Fruit fly (Drosophila melanogaster) whole organism, embryonic: ENCODE results near the gene CG5500.

Source experiments
- Bgb ChIP-seq: fragments of 200-800 bp; sonication (Bioruptor generic); IDR thresholded peaks from 2 replicates; pipeline ENCODE4 v1.3.6; 2022; ENCODE audit warnings: missing biosample characterization, missing genetic modification characterization; ENCODE audit not compliant: partially characterized antibody
- Blimp-1 ChIP-seq: fragments of 200-800 bp; sonication (Bioruptor generic); optimal IDR thresholded peaks from 3 replicates; lab custom pipeline; 2018; ENCODE audit warnings: missing biosample characterization, missing genetic modification characterization, mild to moderate bottlenecking, moderate library complexity, missing genetic modification reagents
- CG11504 ChIP-seq: fragments of 200-800 bp; sonication (Bioruptor generic); optimal IDR thresholded peaks from 3 replicates; lab custom pipeline; 2019; ENCODE audit warnings: missing biosample characterization, mild to moderate bottlenecking, missing genetic modification characterization, moderate library complexity
- CG11560 ChIP-seq: fragments of 200-800 bp; sonication (Bioruptor generic); IDR thresholded peaks from 3 replicates; pipeline ENCODE4 v1.3.6; 2022; ENCODE audit warnings: missing biosample characterization, missing genetic modification characterization
- CG12155 ChIP-seq: fragments of 200-800 bp; sonication (Bioruptor generic); optimal IDR thresholded peaks from 3 replicates; lab custom pipeline; 2016; ENCODE audit warnings: missing biosample characterization, missing genetic modification characterization
- CG12236 ChIP-seq: fragments of 200-800 bp; sonication (Bioruptor generic); optimal IDR thresholded peaks from 2 replicates; lab custom pipeline; 2016; ENCODE audit warnings: missing biosample characterization, missing genetic modification characterization
- CG12769 ChIP-seq: fragments of 200-800 bp; sonication (Bioruptor generic); optimal IDR thresholded peaks from 2 replicates; lab custom pipeline; 2019; ENCODE audit warnings: missing biosample characterization, mild to moderate bottlenecking, missing genetic modification characterization, moderate library complexity
- CG13624 ChIP-seq: fragments of 200-800 bp; sonication (Bioruptor generic); optimal IDR thresholded peaks from 2 replicates; lab custom pipeline; 2016; ENCODE audit warnings: missing biosample characterization, missing genetic modification characterization
- CG16813 ChIP-seq: fragments of 200-800 bp; sonication (Bioruptor generic); IDR thresholded peaks from 3 replicates; pipeline ENCODE4 v1.3.6; 2022; ENCODE audit warnings: missing biosample characterization, missing genetic modification characterization; ENCODE audit not compliant: partially characterized antibody
- CG17359 ChIP-seq: fragments of 200-800 bp; sonication (Bioruptor generic); optimal IDR thresholded peaks from 3 replicates; lab custom pipeline; 2018; ENCODE audit warnings: missing biosample characterization, mild to moderate bottlenecking, missing genetic modification characterization, moderate library complexity
- CG2129 ChIP-seq: fragments of 200-800 bp; sonication (Bioruptor generic); IDR thresholded peaks from 2 replicates; pipeline ENCODE4 v1.3.6; 2022; ENCODE audit warnings: missing biosample characterization, missing genetic modification characterization; ENCODE audit not compliant: partially characterized antibody
- CG2875 ChIP-seq: fragments of 200-800 bp; sonication (Bioruptor generic); optimal IDR thresholded peaks from 2 replicates; lab custom pipeline; 2017; ENCODE audit warnings: missing biosample characterization, mild to moderate bottlenecking, missing genetic modification characterization, missing genetic modification reagents
- CG31224 ChIP-seq: fragments of 200-800 bp; sonication (Bioruptor generic); IDR thresholded peaks from 2 replicates; pipeline ENCODE4 v1.3.6; 2022; ENCODE audit warnings: missing biosample characterization, missing genetic modification characterization
- CG3838 ChIP-seq: fragments of 200-800 bp; sonication (Bioruptor generic); optimal IDR thresholded peaks from 3 replicates; lab custom pipeline; 2016; ENCODE audit warnings: missing biosample characterization, missing genetic modification characterization
- CG3847 ChIP-seq: fragments of 200-800 bp; sonication (Bioruptor generic); IDR thresholded peaks from 2 replicates; pipeline ENCODE4 v1.3.6; 2022; ENCODE audit warnings: missing biosample characterization, missing genetic modification characterization
- CG42726 ChIP-seq: fragments of 200-800 bp; sonication (Bioruptor generic); IDR thresholded peaks from 2 replicates; pipeline ENCODE4 v1.3.6; 2022; ENCODE audit warnings: missing biosample characterization, missing genetic modification characterization; ENCODE audit not compliant: partially characterized antibody
- CG4328 ChIP-seq: fragments of 200-800 bp; sonication (Bioruptor generic); optimal IDR thresholded peaks from 3 replicates; lab custom pipeline; 2017; ENCODE audit warnings: missing biosample characterization, missing genetic modification reagents, missing genetic modification characterization
- CG6175 ChIP-seq: fragments of 200-800 bp; sonication (Bioruptor generic); IDR thresholded peaks from 3 replicates; pipeline ENCODE4 v1.3.6; 2022; ENCODE audit warnings: missing biosample characterization, missing genetic modification characterization
- CG6254 ChIP-seq: fragments of 200-800 bp; sonication (Bioruptor generic); optimal IDR thresholded peaks from 3 replicates; lab custom pipeline; 2017; ENCODE audit warnings: mild to moderate bottlenecking, missing biosample characterization, missing genetic modification reagents, missing genetic modification characterization
- CG7963 ChIP-seq: fragments of 200-800 bp; sonication (Bioruptor generic); IDR thresholded peaks from 3 replicates; pipeline ENCODE4 v1.3.6; 2022; ENCODE audit warnings: missing biosample characterization, missing genetic modification characterization; ENCODE audit not compliant: partially characterized antibody
- CG7987 ChIP-seq: fragments of 200-800 bp; sonication (Bioruptor generic); optimal IDR thresholded peaks from 2 replicates; lab custom pipeline; 2018; ENCODE audit warnings: missing biosample characterization, mild to moderate bottlenecking, missing genetic modification characterization, moderate library complexity
- CG8281 ChIP-seq: fragments of 200-800 bp; sonication (Bioruptor generic); optimal IDR thresholded peaks from 2 replicates; lab custom pipeline; 2018; ENCODE audit warnings: missing biosample characterization, mild to moderate bottlenecking, missing genetic modification characterization, moderate library complexity
- Chrac-16 ChIP-seq: fragments of 200-800 bp; sonication (Bioruptor generic); optimal IDR thresholded peaks from 3 replicates; lab custom pipeline; 2016; ENCODE audit warnings: missing biosample characterization, missing genetic modification characterization
- Dip3 ChIP-seq: fragments of 200-800 bp; sonication (Bioruptor generic); optimal IDR thresholded peaks from 3 replicates; lab custom pipeline; 2016; ENCODE audit warnings: missing biosample characterization, missing genetic modification characterization
- Dp ChIP-seq: fragments of 200-800 bp; sonication (Bioruptor generic); optimal IDR thresholded peaks from 2 replicates; lab custom pipeline; 2018; ENCODE audit warnings: missing biosample characterization, mild to moderate bottlenecking, missing genetic modification characterization, moderate library complexity
- Drgx ChIP-seq: fragments of 200-800 bp; sonication (Bioruptor generic); IDR thresholded peaks from 2 replicates; pipeline ENCODE4 v1.3.6; 2022; ENCODE audit warnings: missing biosample characterization, missing genetic modification characterization
- E2f1 ChIP-seq: fragments of 200-800 bp; sonication (Bioruptor generic); IDR thresholded peaks from 2 replicates; pipeline ENCODE4 v1.3.6; 2022; ENCODE audit warnings: missing biosample characterization, missing genetic modification characterization
- Gsc ChIP-seq: fragments of 200-800 bp; sonication (Bioruptor generic); IDR thresholded peaks from 2 replicates; pipeline ENCODE4 v1.3.6; 2022; ENCODE audit warnings: missing biosample characterization, missing genetic modification characterization
- Mad ChIP-seq: fragments of 200-800 bp; sonication (Bioruptor generic); optimal IDR thresholded peaks from 2 replicates; lab custom pipeline; 2016; ENCODE audit warnings: missing biosample characterization, missing genetic modification characterization
- Neu2 ChIP-seq: fragments of 200-800 bp; sonication (Bioruptor generic); optimal IDR thresholded peaks from 3 replicates; lab custom pipeline; 2016; ENCODE audit warnings: missing biosample characterization, missing genetic modification characterization, borderline replicate concordance
- Nf-YC ChIP-seq: fragments of 200-800 bp; optimal IDR thresholded peaks from 3 replicates; lab custom pipeline; 2019; ENCODE audit warnings: missing biosample characterization, mild to moderate bottlenecking, missing genetic modification characterization, moderate library complexity
- Ptx1 ChIP-seq: fragments of 200-800 bp; sonication (Bioruptor generic); IDR thresholded peaks from 2 replicates; pipeline ENCODE4 v1.3.6; 2022; ENCODE audit warnings: missing biosample characterization, missing genetic modification characterization
- Side ChIP-seq: fragments of 200-800 bp; sonication (Bioruptor generic); optimal IDR thresholded peaks from 2 replicates; lab custom pipeline; 2016; ENCODE audit warnings: missing biosample characterization, missing genetic modification characterization
- Sin3A ChIP-seq: fragments of >200 bp; optimal IDR thresholded peaks from 2 replicates; lab custom pipeline; 2018
- Usf ChIP-seq: fragments of 200-800 bp; sonication (Bioruptor generic); optimal IDR thresholded peaks from 2 replicates; lab custom pipeline; 2017; ENCODE audit warnings: missing genotype, missing biosample characterization, missing genetic modification characterization
- Xrp1 ChIP-seq: fragments of 200-800 bp; sonication (Bioruptor generic); IDR thresholded peaks from 2 replicates; pipeline ENCODE4 v1.3.6; 2022; ENCODE audit warnings: missing biosample characterization, missing genetic modification characterization
- dimm ChIP-seq: fragments of 200-800 bp; sonication (Bioruptor generic); IDR thresholded peaks from 2 replicates; pipeline ENCODE4 v1.3.6; 2022; ENCODE audit warnings: missing biosample characterization, missing genetic modification characterization
- dmrt11E ChIP-seq: fragments of 200-800 bp; sonication (Bioruptor generic); optimal IDR thresholded peaks from 3 replicates; lab custom pipeline; 2018; ENCODE audit warnings: missing biosample characterization, mild to moderate bottlenecking, missing genetic modification characterization, moderate library complexity
- dpn ChIP-seq, 2 experiments: fragments of 200-800 bp; sonication (Bioruptor generic); optimal IDR thresholded peaks; 3 replicates each; lab custom pipeline; 2016; ENCODE audit warnings: missing biosample characterization in 2 of 2, missing genetic modification characterization in 2 of 2
- dysf ChIP-seq: fragments of 200-800 bp; sonication (Bioruptor generic); IDR thresholded peaks from 3 replicates; pipeline ENCODE4 v1.3.6; 2022; ENCODE audit warnings: missing biosample characterization, missing genetic modification characterization
- lab ChIP-seq: fragments of 200-800 bp; sonication (Bioruptor generic); optimal IDR thresholded peaks from 3 replicates; lab custom pipeline; 2017; ENCODE audit warnings: missing biosample characterization, missing genetic modification characterization, mild to moderate bottlenecking, moderate library complexity, missing genetic modification reagents
- lilli ChIP-seq: fragments of 200-800 bp; sonication (Bioruptor generic); optimal IDR thresholded peaks from 3 replicates; lab custom pipeline; 2016; ENCODE audit warnings: missing biosample characterization, missing genetic modification characterization
- luna ChIP-seq: fragments of 200-800 bp; sonication (Bioruptor generic); optimal IDR thresholded peaks from 2 replicates; lab custom pipeline; 2016; ENCODE audit warnings: missing biosample characterization, missing genetic modification characterization
- oc ChIP-seq: fragments of 200-800 bp; sonication (Bioruptor generic); optimal IDR thresholded peaks from 2 replicates; lab custom pipeline; 2018; ENCODE audit warnings: missing biosample characterization, mild to moderate bottlenecking, missing genetic modification characterization, moderate library complexity
- onecut ChIP-seq: fragments of 200-800 bp; sonication (Bioruptor generic); IDR thresholded peaks from 2 replicates; pipeline ENCODE4 v1.3.6; 2022; ENCODE audit warnings: missing biosample characterization, missing genetic modification characterization
- row ChIP-seq: fragments of 200-800 bp; sonication (Bioruptor generic); IDR thresholded peaks from 3 replicates; pipeline ENCODE4 v1.3.6; 2022; ENCODE audit warnings: missing biosample characterization, missing genetic modification characterization
- schlank ChIP-seq: fragments of 200-800 bp; sonication (Bioruptor generic); optimal IDR thresholded peaks from 2 replicates; lab custom pipeline; 2018; ENCODE audit warnings: missing biosample characterization, mild to moderate bottlenecking, missing genetic modification characterization
- sr ChIP-seq: fragments of 200-800 bp; sonication (Bioruptor generic); IDR thresholded peaks from 3 replicates; pipeline ENCODE4 v1.3.6; 2022; ENCODE audit warnings: missing biosample characterization, missing genetic modification characterization
- trh ChIP-seq: fragments of 200-800 bp; sonication (Bioruptor generic); optimal IDR thresholded peaks from 2 replicates; lab custom pipeline; 2016; ENCODE audit warnings: missing biosample characterization, missing genetic modification characterization
- vnd ChIP-seq: fragments of 200-800 bp; sonication (Bioruptor generic); IDR thresholded peaks from 3 replicates; pipeline ENCODE4 v1.3.6; 2022; ENCODE audit warnings: missing biosample characterization, missing genetic modification characterization; ENCODE audit not compliant: partially characterized antibody
- yki ChIP-seq: fragments of >200 bp; optimal IDR thresholded peaks from 3 replicates; lab custom pipeline; 2018

CG5500 gene

DNA sequence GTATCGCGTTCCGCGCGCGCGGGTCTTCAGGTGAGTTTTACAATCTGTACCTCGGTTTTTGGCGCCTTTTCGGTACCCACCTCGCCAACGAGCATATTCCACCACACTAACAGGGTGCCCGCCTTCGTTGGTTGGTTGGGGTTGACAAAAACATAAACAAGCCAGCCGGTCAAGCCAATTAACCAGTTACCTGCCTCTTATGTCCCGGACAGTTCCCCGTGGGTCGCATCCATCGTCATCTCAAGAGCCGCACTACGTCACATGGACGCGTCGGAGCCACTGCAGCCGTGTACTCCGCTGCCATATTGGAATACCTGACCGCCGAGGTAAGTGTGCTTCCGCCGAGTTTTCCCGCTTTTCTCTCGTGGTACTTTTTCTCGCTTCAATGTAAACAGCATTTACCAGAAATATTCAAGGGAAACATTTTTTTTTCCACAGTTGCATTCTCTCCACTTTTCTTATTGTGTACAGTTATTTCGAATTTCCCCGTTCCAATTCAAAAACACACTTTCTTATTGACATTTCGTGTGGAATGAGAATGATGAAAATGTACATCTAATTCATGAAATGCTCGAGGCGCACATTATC, 8.9 kb upstream of the CG5500 start (continued):
- TF ChIP-seq CG11560 (tag; lab: Robert Waterston, UW) (0 out of 3 replicates have a peak, but pooled peaks have one; percentile 9), Drgx (GFP tag; lab: Robert Waterston, UW) (0 out of 2 replicates have a peak, but pooled peaks have one; percentile 9), lab (GFP tag; lab: Kevin White, UChicago) (no peak), CG2129 (GFP tag; lab: Robert Waterston, UW) (no peak), CG6254 (GFP tag; lab: Kevin White, UChicago) (peak; percentile 98), Nf-YC (tag; lab: Kevin White, UChicago) (no peak), Xrp1 (no peak; the same call in 1 of the 2 replicates), CG8281 (tag; lab: Kevin White, UChicago) (no peak), luna (GFP tag; lab: Kevin White, UChicago) (no peak), CG16813 (GFP tag; lab: Robert Waterston, UW) (no peak), onecut (GFP tag; lab: Robert Waterston, UW) (no peak), dmrt11E (no peak), CG17359 (tag; lab: Kevin White, UChicago) (no peak), CG42726 (GFP tag; lab: Robert Waterston, UW) (no peak), Dip3 (GFP tag; lab: Kevin White, UChicago) (no peak), Ptx1 (no peak), oc (tag; lab: Kevin White, UChicago) (no peak), Neu2 (GFP tag; lab: Kevin White, UChicago) (no peak), dysf (GFP tag; lab: Robert Waterston, UW) (no peak), Mad (GFP tag; lab: Kevin White, UChicago) (no peak), CG3847 (GFP tag; lab: Robert Waterston, UW) (no peak), E2f1 (GFP tag; lab: Robert Waterston, UW) (peak; percentile 74; the same call in 1 of the 2 replicates), lilli (GFP tag; lab: Kevin White, UChicago) (no peak), Gsc (no peak), CG3838 (GFP tag; lab: Kevin White, UChicago) (no peak), CG13624 (GFP tag; lab: Kevin White, UChicago) (no peak), CG12155 (no peak), Side (GFP tag; lab: Kevin White, UChicago) (peak; percentile 30), trh (no peak), vnd (GFP tag; lab: Robert Waterston, UW) (no peak), row (GFP tag; lab: Robert Waterston, UW) (no peak), dpn (GFP tag; optimal IDR thresholded peaks at IDR 0.05; lab: Kevin White, UChicago) (no peak), CG2875 (GFP tag; lab: Kevin White, UChicago) (no peak), CG6175 (no peak), CG12236 (GFP tag; lab: Kevin White, UChicago) (no peak), CG7987 (GFP tag; lab: Kevin White, UChicago) (no peak), Usf (GFP tag; lab: Kevin White, UChicago) (no peak), Sin3A (lab: Kevin White, UChicago) (no peak), CG11504 (tag; lab: Kevin White, UChicago) (no peak), sr (GFP tag; lab: Robert Waterston, UW) (no peak), dimm (GFP tag; lab: Robert Waterston, UW) (no peak), CG7963 (GFP tag; lab: Robert Waterston, UW) (no peak), schlank (tag; lab: Kevin White, UChicago) (no peak), Dp (GFP tag; lab: Kevin White, UChicago) (peak; percentile 71), Blimp-1 (GFP tag; lab: Kevin White, UChicago) (no peak), Bgb (GFP tag; lab: Robert Waterston, UW) (0 out of 2 replicates have a peak, but pooled peaks have one; percentile 8), CG31224 (GFP tag; lab: Robert Waterston, UW) (no peak), CG12769 (tag; lab: Kevin White, UChicago) (no peak), CG4328 (GFP tag; lab: Kevin White, UChicago) (no peak), yki (no peak), Chrac-16 (GFP tag; lab: Kevin White, UChicago) (no peak)
